Worm (Caenorhabditis elegans) whole organism, late embryonic: ENCODE results near the gene drh-1.
"Not testable (repeated sequence)": the region's sequence is repeated elsewhere in the genome, so short reads cannot be mapped to it uniquely, and the experiment has no call there.

Experiments
- C08G9.2 ChIP-seq: sonication (generic microtip); optimal IDR thresholded peaks from 2 replicates; lab custom pipeline; 2016; ENCODE audit warnings: mild to moderate bottlenecking, missing genetic modification characterization, moderate library complexity, missing compliant biosample characterization
- F13H6.1 ChIP-seq: sonication (generic microtip); optimal IDR thresholded peaks from 2 replicates; lab custom pipeline; 2016; ENCODE audit warnings: missing genetic modification characterization, missing compliant biosample characterization
- ahr-1 ChIP-seq: sonication (generic microtip); optimal IDR thresholded peaks from 2 replicates; lab custom pipeline; 2016; ENCODE audit warnings: missing genetic modification characterization, missing compliant biosample characterization
- ceh-14 ChIP-seq: sonication (generic microtip); optimal IDR thresholded peaks from 2 replicates; lab custom pipeline; 2016; ENCODE audit warnings: missing genotype, missing genetic modification characterization, missing compliant biosample characterization
- ceh-18 ChIP-seq: sonication (generic microtip); optimal IDR thresholded peaks from 2 replicates; lab custom pipeline; 2016; ENCODE audit warnings: missing genetic modification characterization, missing compliant biosample characterization
- ceh-2 ChIP-seq: sonication (generic microtip); optimal IDR thresholded peaks from 2 replicates; lab custom pipeline; 2016; ENCODE audit warnings: missing genotype, missing genetic modification characterization, missing compliant biosample characterization
- ceh-24 ChIP-seq: sonication (generic microtip); optimal IDR thresholded peaks from 2 replicates; lab custom pipeline; 2016; ENCODE audit warnings: mild to moderate bottlenecking, missing genetic modification characterization, missing compliant biosample characterization
- ceh-30 ChIP-seq: fragments of 150-350 bp; optimal IDR thresholded peaks from 2 replicates; lab custom pipeline; 2014; ENCODE audit warnings: missing biosample characterization, missing genetic modification characterization
- ceh-34 ChIP-seq: sonication (generic microtip); optimal IDR thresholded peaks from 2 replicates; lab custom pipeline; 2016; ENCODE audit warnings: mild to moderate bottlenecking, missing genetic modification characterization, missing compliant biosample characterization
- ceh-45 ChIP-seq: fragments of 200-800 bp; sonication (Bioruptor generic); IDR thresholded peaks from 2 replicates; pipeline ENCODE4 v1.3.6; 2022; ENCODE audit warnings: missing genetic modification reagents, missing genetic modification characterization, missing compliant biosample characterization
- ceh-48 ChIP-seq: sonication (generic microtip); optimal IDR thresholded peaks from 2 replicates; lab custom pipeline; 2016; ENCODE audit warnings: missing genetic modification characterization, inconsistent platforms, missing compliant biosample characterization
- ceh-9 ChIP-seq: sonication (generic microtip); optimal IDR thresholded peaks from 2 replicates; lab custom pipeline; 2016; ENCODE audit warnings: mild to moderate bottlenecking, missing genetic modification characterization, inconsistent platforms, missing compliant biosample characterization
- che-1 ChIP-seq: sonication (generic microtip); optimal IDR thresholded peaks from 2 replicates; lab custom pipeline; 2016; ENCODE audit warnings: mild to moderate bottlenecking, missing genetic modification characterization, missing compliant biosample characterization
- dve-1 ChIP-seq: sonication (generic microtip); optimal IDR thresholded peaks from 2 replicates; lab custom pipeline; 2017; ENCODE audit warnings: antibody characterized with exemption, mild to moderate bottlenecking, missing genetic modification characterization, missing compliant biosample characterization
- elt-4 ChIP-seq: sonication (generic microtip); optimal IDR thresholded peaks from 2 replicates; lab custom pipeline; 2016; ENCODE audit warnings: missing genetic modification characterization, missing compliant biosample characterization
- ets-4 ChIP-seq: sonication (generic microtip); optimal IDR thresholded peaks from 2 replicates; lab custom pipeline; 2016; ENCODE audit warnings: missing genetic modification characterization, missing compliant biosample characterization
- eyg-1 ChIP-seq: sonication (generic microtip); optimal IDR thresholded peaks from 2 replicates; lab custom pipeline; 2016; ENCODE audit warnings: missing genotype, missing genetic modification characterization, missing compliant biosample characterization
- fax-1 ChIP-seq: sonication (generic microtip); optimal IDR thresholded peaks from 2 replicates; lab custom pipeline; 2016; ENCODE audit warnings: missing genotype, missing genetic modification characterization, missing compliant biosample characterization
- fkh-6 ChIP-seq: sonication (generic microtip); optimal IDR thresholded peaks from 2 replicates; lab custom pipeline; 2016; ENCODE audit warnings: missing genetic modification characterization, missing compliant biosample characterization
- gmeb-2 ChIP-seq: sonication (generic microtip); optimal IDR thresholded peaks from 2 replicates; lab custom pipeline; 2016; ENCODE audit warnings: missing genetic modification characterization, inconsistent platforms, missing compliant biosample characterization
- hlh-13 ChIP-seq: fragments of 200-800 bp; sonication (Bioruptor generic); optimal IDR thresholded peaks from 2 replicates; lab custom pipeline; 2018; ENCODE audit warnings: mild to moderate bottlenecking, missing genetic modification characterization, missing compliant biosample characterization
- hlh-15 ChIP-seq: sonication (generic microtip); optimal IDR thresholded peaks from 2 replicates; lab custom pipeline; 2016; ENCODE audit warnings: missing genetic modification characterization, missing compliant biosample characterization
- hlh-30 ChIP-seq: sonication (generic microtip); optimal IDR thresholded peaks from 2 replicates; lab custom pipeline; 2017; ENCODE audit warnings: antibody characterized with exemption, missing genetic modification characterization, missing compliant biosample characterization; ENCODE audit not compliant: insufficient read depth
- lim-6 ChIP-seq: sonication (generic microtip); optimal IDR thresholded peaks from 2 replicates; lab custom pipeline; 2016; ENCODE audit warnings: missing genetic modification characterization, missing compliant biosample characterization
- nfya-1 ChIP-seq: sonication (generic microtip); optimal IDR thresholded peaks from 2 replicates; lab custom pipeline; 2017; ENCODE audit warnings: missing genetic modification characterization, mild to moderate bottlenecking, missing compliant biosample characterization, antibody characterized with exemption, moderate library complexity
- nhr-232 ChIP-seq: sonication (generic microtip); optimal IDR thresholded peaks from 2 replicates; lab custom pipeline; 2016; ENCODE audit warnings: missing genetic modification characterization, missing compliant biosample characterization
- npax-4 ChIP-seq: sonication (generic microtip); optimal IDR thresholded peaks from 2 replicates; lab custom pipeline; 2016; ENCODE audit warnings: missing genetic modification characterization, missing compliant biosample characterization
- pat-9 ChIP-seq: fragments of 200-800 bp; sonication (Bioruptor generic); optimal IDR thresholded peaks from 2 replicates; lab custom pipeline; 2018; ENCODE audit warnings: mild to moderate bottlenecking, missing genetic modification characterization, moderate library complexity, missing compliant biosample characterization
- pax-1 ChIP-seq: fragments of 150-350 bp; optimal IDR thresholded peaks from 2 replicates; lab custom pipeline; 2014; ENCODE audit warnings: missing biosample characterization, missing genetic modification characterization
- pha-2 ChIP-seq: sonication (generic microtip); optimal IDR thresholded peaks from 2 replicates; lab custom pipeline; 2017; ENCODE audit warnings: mild to moderate bottlenecking, missing genetic modification characterization, missing compliant biosample characterization
- pha-4 ChIP-seq: fragments of 150-350 bp; optimal IDR thresholded peaks from 2 replicates; lab custom pipeline; 2018; ENCODE audit warnings: missing biosample characterization, missing genetic modification reagents, missing genetic modification characterization
- pqm-1 ChIP-seq: sonication (generic microtip); optimal IDR thresholded peaks from 2 replicates; lab custom pipeline; 2016; ENCODE audit warnings: missing genetic modification characterization, missing compliant biosample characterization
- pros-1 ChIP-seq: fragments of 150-350 bp; optimal IDR thresholded peaks from 2 replicates; lab custom pipeline; 2014; ENCODE audit warnings: missing biosample characterization, missing genetic modification reagents, missing genetic modification characterization
- rnt-1 ChIP-seq: sonication (generic microtip); optimal IDR thresholded peaks from 2 replicates; lab custom pipeline; 2016; ENCODE audit warnings: missing genetic modification characterization, missing compliant biosample characterization
- sdc-2 ChIP-seq: sonication (generic microtip); optimal IDR thresholded peaks from 2 replicates; lab custom pipeline; 2016; ENCODE audit warnings: missing genotype, missing genetic modification characterization, missing compliant biosample characterization
- sox-2 ChIP-seq: fragments of 200-800 bp; sonication (Bioruptor generic); IDR thresholded peaks from 2 replicates; pipeline ENCODE4 v1.3.6; 2022; ENCODE audit warnings: missing genetic modification reagents, missing genetic modification characterization, missing compliant biosample characterization
- sox-4 ChIP-seq: sonication (generic microtip); optimal IDR thresholded peaks from 2 replicates; lab custom pipeline; 2017; ENCODE audit warnings: mild to moderate bottlenecking, missing genetic modification characterization, inconsistent platforms, missing compliant biosample characterization
- syd-9 ChIP-seq: sonication (generic microtip); optimal IDR thresholded peaks from 2 replicates; lab custom pipeline; 2016; ENCODE audit warnings: mild to moderate bottlenecking, missing genetic modification characterization, moderate library complexity, missing compliant biosample characterization
- tbx-2 ChIP-seq: sonication (generic microtip); optimal IDR thresholded peaks from 2 replicates; lab custom pipeline; 2016; ENCODE audit warnings: missing genetic modification characterization, missing compliant biosample characterization
- tbx-7 ChIP-seq: sonication (generic microtip); optimal IDR thresholded peaks from 2 replicates; lab custom pipeline; 2016; ENCODE audit warnings: missing genotype, missing genetic modification characterization, missing compliant biosample characterization
- unc-42 ChIP-seq: sonication (generic microtip); optimal IDR thresholded peaks from 2 replicates; lab custom pipeline; 2016; ENCODE audit warnings: missing genotype, missing genetic modification characterization, missing compliant biosample characterization
- ztf-16 ChIP-seq: sonication (generic microtip); optimal IDR thresholded peaks from 2 replicates; lab custom pipeline; 2017; ENCODE audit warnings: missing genetic modification characterization, missing compliant biosample characterization

drh-1 gene

DNA sequence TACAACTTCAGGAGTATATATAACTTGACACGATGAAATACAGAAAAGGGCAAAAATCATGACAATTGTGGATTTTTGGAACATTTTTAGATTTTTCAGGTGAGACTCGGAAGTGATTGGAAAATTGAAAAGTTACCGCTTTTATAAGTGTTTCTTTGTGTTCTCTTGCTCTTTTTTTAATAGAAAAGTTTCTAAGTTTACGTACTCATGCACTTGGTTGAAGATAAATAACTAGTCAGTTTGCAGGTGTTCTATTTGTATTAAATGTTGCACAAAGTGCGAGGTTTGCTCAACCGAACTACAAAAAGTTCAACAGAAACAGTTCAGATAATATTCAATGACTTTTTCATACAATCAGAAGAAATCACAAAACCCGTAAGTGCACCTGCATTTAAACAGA is 18.3 kb downstream of the drh-1 start, which contains the start of gene nspb-3:
Gene nspb-3, minus strand, starts transcription at position 101 of the 400 bp plus-strand sequence.
- not testable (repeated sequence) for TF ChIP-seq ceh-2 (tag; lab: Kevin White, UChicago); sox-2; unc-42 (tag; lab: Kevin White, UChicago)

DNA sequence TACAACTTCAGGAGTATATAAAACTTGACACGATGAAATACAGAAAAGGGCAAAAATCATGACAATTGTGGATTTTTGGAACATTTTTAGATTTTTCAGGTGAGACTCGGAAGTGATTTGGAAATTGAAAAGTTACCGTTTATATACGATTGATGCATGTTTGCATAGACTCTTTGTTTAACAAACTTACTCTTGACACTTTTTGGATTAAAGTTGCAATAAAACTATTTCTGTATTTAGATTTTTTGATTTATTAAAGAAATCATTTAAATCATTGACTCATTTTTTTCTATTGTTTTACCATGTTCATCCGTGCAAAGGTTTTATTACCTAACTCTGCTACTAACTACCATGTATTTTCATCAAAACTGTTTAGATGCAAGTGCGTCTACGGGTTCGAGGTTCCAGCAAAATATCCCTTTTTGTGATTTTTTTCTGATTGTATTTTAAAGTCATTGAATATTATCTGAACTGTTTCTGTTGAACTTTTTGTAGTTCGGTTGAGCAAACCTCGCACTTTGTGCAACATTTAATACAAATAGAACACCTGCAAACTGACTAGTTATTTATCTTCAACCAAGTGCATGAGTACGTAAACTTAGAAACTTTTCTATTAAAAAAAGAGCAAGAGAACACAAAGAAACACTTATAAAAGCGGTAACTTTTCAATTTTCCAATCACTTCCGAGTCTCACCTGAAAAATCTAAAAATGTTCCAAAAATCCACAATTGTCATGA is 22.0 kb downstream of the drh-1 start, which contains the start of the genes nspb-1 and nspb-2:
Gene nspb-1, minus strand, starts transcription at position 101 of the 737 bp plus-strand sequence.
Gene nspb-2, plus strand, starts transcription at position 687 of the 737 bp plus-strand sequence.
- TF ChIP-seq tbx-7, sdc-2, ceh-14 (tag; lab: Kevin White, UChicago): not testable (repeated sequence)

DNA sequence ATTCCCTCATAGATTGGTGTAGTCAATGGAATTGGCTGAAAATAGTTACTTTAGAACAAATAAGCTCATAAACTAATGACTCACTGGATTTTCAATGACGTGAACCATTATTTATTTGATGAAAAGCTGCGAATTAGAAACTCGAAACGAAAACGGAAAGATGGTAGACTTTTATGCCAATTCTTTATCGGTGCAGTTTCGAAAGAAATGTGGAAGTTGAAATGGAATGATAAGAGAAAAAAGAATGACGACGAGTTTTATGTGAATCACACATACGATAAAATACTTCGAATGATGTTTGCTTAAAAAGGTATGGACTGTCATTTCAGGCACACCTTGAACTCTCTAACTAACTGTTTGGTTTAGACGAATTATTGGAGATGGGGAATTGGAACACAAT is 23.1 kb downstream of the drh-1 start, which contains the start of the genes lec-11 and irld-7:
Gene lec-11, minus strand, starts transcription at position 126 of the 400 bp plus-strand sequence.
Gene irld-7, plus strand, starts transcription at position 332 of the 400 bp plus-strand sequence.
- TF ChIP-seq hlh-30 (tag; lab: Kevin White, UChicago), result no peak
- TF ChIP-seq nhr-232, result no peak
- TF ChIP-seq ceh-30 (tag; lab: Kevin White, UChicago), result no peak
- no peak for TF ChIP-seq elt-4
- no peak for TF ChIP-seq pat-9 (tag; lab: Kevin White, UChicago)
- TF ChIP-seq ceh-2 (tag; lab: Kevin White, UChicago), result no peak
- no peak for TF ChIP-seq ceh-24 (tag; lab: Kevin White, UChicago)
- TF ChIP-seq lim-6, result no peak
- TF ChIP-seq fax-1 (tag; lab: Kevin White, UChicago), result no peak
- TF ChIP-seq pha-4 (tag; lab: Kevin White, UChicago), result no peak
- no peak for TF ChIP-seq pqm-1
- no peak for TF ChIP-seq sox-4

DNA sequence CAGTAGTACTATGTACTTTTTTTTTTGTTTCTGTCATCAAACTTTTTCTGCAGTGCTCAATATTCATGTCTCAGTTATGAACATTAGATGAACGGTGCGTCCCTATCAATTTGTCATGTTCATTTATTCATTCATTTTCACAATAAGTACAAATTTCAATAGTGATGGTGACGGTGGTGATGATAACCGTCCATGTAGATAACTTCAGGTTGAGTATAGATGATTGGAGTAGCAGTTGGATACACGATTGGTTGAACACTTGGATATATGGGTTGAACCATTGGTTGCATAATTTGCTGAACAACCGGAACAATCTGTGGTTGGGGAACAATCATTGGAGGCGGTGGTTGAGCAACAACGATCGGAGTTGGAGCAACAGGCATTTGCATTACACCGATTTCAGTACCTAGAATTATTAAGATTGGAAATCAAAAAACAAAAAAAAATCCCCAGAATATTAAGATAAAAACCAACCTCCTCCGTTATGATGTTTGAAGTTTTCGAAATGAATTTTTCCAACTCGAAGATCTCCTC is 25.0 kb downstream of the drh-1 start:
- no peak for TF ChIP-seq dve-1 (tag; lab: Kevin White, UChicago)
- no peak for TF ChIP-seq ztf-16 (tag; lab: Kevin White, UChicago)
- no peak for TF ChIP-seq eyg-1 (tag; lab: Kevin White, UChicago)
- no peak for TF ChIP-seq fkh-6 (tag; lab: Kevin White, UChicago)
- no peak for TF ChIP-seq rnt-1 (tag; lab: Kevin White, UChicago)
- TF ChIP-seq C08G9.2 (tag; lab: Kevin White, UChicago), result no peak
- TF ChIP-seq hlh-30 (tag; lab: Kevin White, UChicago), result no peak
- TF ChIP-seq ahr-1 (tag; lab: Kevin White, UChicago), result no peak
- TF ChIP-seq ceh-30 (tag; lab: Kevin White, UChicago), result no peak
- TF ChIP-seq pax-1 (tag; lab: Kevin White, UChicago), result no peak
- no peak for TF ChIP-seq pha-2 (tag; lab: Kevin White, UChicago)
- no peak for TF ChIP-seq F13H6.1 (tag; lab: Kevin White, UChicago)
- TF ChIP-seq che-1 (tag; lab: Kevin White, UChicago), result no peak
- no peak for TF ChIP-seq sdc-2 (tag; lab: Kevin White, UChicago)
- TF ChIP-seq ets-4 (tag; lab: Kevin White, UChicago), result no peak

DNA sequence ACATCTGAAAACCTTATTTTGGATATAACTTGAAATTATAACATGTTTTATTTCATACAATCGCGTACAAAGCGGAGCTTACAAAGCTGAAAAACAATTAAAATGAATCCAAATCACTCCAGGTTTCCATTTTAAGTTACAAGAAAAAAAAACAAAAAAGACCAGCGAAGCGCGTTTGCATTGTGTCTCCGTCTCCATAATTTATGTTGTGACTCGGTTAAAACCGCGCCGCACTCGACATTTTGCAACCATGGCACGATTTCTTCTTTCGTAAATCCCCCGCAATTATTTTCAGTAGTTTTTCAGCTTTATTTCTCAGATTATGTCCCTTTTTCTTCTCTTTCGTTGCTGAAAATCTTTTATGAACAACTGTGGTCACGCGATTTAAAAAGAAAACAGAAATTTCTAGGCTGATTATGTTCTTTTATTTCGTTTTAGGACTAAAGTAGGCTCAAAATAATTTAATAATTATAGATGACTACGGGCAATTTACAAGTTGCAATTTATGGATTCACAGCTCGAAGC is 27.7 kb downstream of the drh-1 start, which contains the start of the genes F38A5.2 and dnj-11:
Gene F38A5.2, minus strand, starts transcription at position 4 of the 525 bp plus-strand sequence.
Gene dnj-11, plus strand, starts transcription at position 475 of the 525 bp plus-strand sequence.
- TF ChIP-seq ceh-2 (tag; lab: Kevin White, UChicago) (no peak), hlh-13 (GFP tag; lab: Kevin White, UChicago) (no peak), npax-4 (tag; lab: Kevin White, UChicago) (no peak), rnt-1 (tag; lab: Kevin White, UChicago) (peak; percentile 55), ceh-34 (tag; lab: Kevin White, UChicago) (peak; percentile 26), ceh-9 (tag; lab: Kevin White, UChicago) (no peak), tbx-2 (tag; lab: Kevin White, UChicago) (peak; percentile 33), ceh-48 (no peak), ceh-45 (GFP tag; lab: Robert Waterston, UW) (no peak), ceh-18 (peak; percentile 39), pros-1 (tag; lab: Kevin White, UChicago) (no peak), syd-9 (no peak), F13H6.1 (tag; lab: Kevin White, UChicago) (no peak), pha-4 (tag; lab: Kevin White, UChicago) (no peak), nfya-1 (tag; lab: Kevin White, UChicago) (peak; percentile 48), gmeb-2 (no peak), pax-1 (tag; lab: Kevin White, UChicago) (peak; percentile 71), hlh-30 (tag; lab: Kevin White, UChicago) (peak; percentile 14), hlh-15 (tag; lab: Kevin White, UChicago) (no peak)
